Worm (Caenorhabditis elegans) whole organism, L4/young adult: ENCODE results near the gene nas-11.

Source experiments
- W03F9.2 ChIP-seq: fragments of 150-350 bp; optimal IDR thresholded peaks from 2 replicates; lab custom pipeline; 2014; ENCODE audit warnings: missing biosample characterization, missing genetic modification characterization
- him-1 ChIP-seq: sonication (generic microtip); optimal IDR thresholded peaks from 2 replicates; lab custom pipeline; 2016; ENCODE audit warnings: missing genotype, missing genetic modification reagents, missing genetic modification characterization, missing compliant biosample characterization

- TF ChIP-seq him-1 (tag; lab: Kevin White, UChicago) (no peak), W03F9.2 (tag; lab: Kevin White, UChicago) (no peak)
These were observed 26.0 kb upstream of the nas-11 start for ce11 chrX:6687345-6687744.
